Fruit fly (Drosophila melanogaster) whole organism, wandering third instar larva: Measurements from ENCODE around the gene CG14546.

Experiments
- Abd-B ChIP-seq: fragments of >200 bp; optimal IDR thresholded peaks from 2 replicates; lab custom pipeline; 2017; ENCODE audit warnings: missing biosample characterization, missing genetic modification characterization
- CG32264 ChIP-seq: fragments of 200-800 bp; sonication (Bioruptor generic); optimal IDR thresholded peaks from 2 replicates; lab custom pipeline; 2016; ENCODE audit warnings: missing biosample characterization, missing genetic modification characterization
- CG9705 ChIP-seq: fragments of 200-800 bp; sonication (Bioruptor generic); optimal IDR thresholded peaks from 2 replicates; lab custom pipeline; 2018; ENCODE audit warnings: missing biosample characterization, mild to moderate bottlenecking, missing genetic modification characterization
- CrebA ChIP-seq: fragments of 200-800 bp; sonication (Bioruptor generic); optimal IDR thresholded peaks from 2 replicates; lab custom pipeline; 2016; ENCODE audit warnings: missing biosample characterization, mild to moderate bottlenecking, missing genetic modification characterization, borderline replicate concordance
- Dfd ChIP-seq: fragments of >200 bp; optimal IDR thresholded peaks from 2 replicates; lab custom pipeline; 2017; ENCODE audit warnings: missing biosample characterization, missing genetic modification characterization
- Dif ChIP-seq: fragments of 200-275, 200-300 bp; sonication (Bioruptor generic); optimal IDR thresholded peaks from 2 replicates; lab custom pipeline; 2018; ENCODE audit warnings: missing biosample characterization, missing genetic modification characterization; ENCODE audit not compliant: partially characterized antibody
- GATAd ChIP-seq: sonication (Bioruptor generic); optimal IDR thresholded peaks from 2 replicates; lab custom pipeline; 2016; ENCODE audit warnings: missing biosample characterization, missing genetic modification characterization
- HLH106 ChIP-seq: fragments of 200-800 bp; optimal IDR thresholded peaks from 3 replicates; lab custom pipeline; 2019; ENCODE audit warnings: missing biosample characterization, mild to moderate bottlenecking, missing genetic modification characterization, moderate library complexity
- Hr83 ChIP-seq: fragments of 200-300 bp; sonication (Bioruptor generic); optimal IDR thresholded peaks from 2 replicates; lab custom pipeline; 2016; ENCODE audit warnings: missing biosample characterization, mild to moderate bottlenecking, missing genetic modification characterization, moderate library complexity; ENCODE audit not compliant: poor library complexity, severe bottlenecking
- Jra ChIP-seq: sonication (Bioruptor generic); optimal IDR thresholded peaks from 2 replicates; lab custom pipeline; 2016; ENCODE audit warnings: missing biosample characterization, missing genetic modification characterization
- Mio ChIP-seq: sonication (Bioruptor generic); optimal IDR thresholded peaks from 2 replicates; lab custom pipeline; 2016; ENCODE audit warnings: missing biosample characterization, missing genetic modification characterization
- Myc ChIP-seq: fragments of >200 bp; optimal IDR thresholded peaks from 2 replicates; lab custom pipeline; 2017
- OdsH ChIP-seq: fragments of 200-800 bp; sonication (Bioruptor generic); optimal IDR thresholded peaks from 2 replicates; lab custom pipeline; 2016; ENCODE audit warnings: missing biosample characterization, mild to moderate bottlenecking, missing genetic modification characterization
- Sp1 ChIP-seq: fragments of 200-800 bp; sonication (Bioruptor generic); optimal IDR thresholded peaks from 3 replicates; lab custom pipeline; 2019; ENCODE audit warnings: missing biosample characterization, mild to moderate bottlenecking, missing genetic modification characterization, moderate library complexity
- Vsx2 ChIP-seq: fragments of 200-300, 225-300 bp; sonication (Bioruptor generic); optimal IDR thresholded peaks from 2 replicates; lab custom pipeline; 2018; ENCODE audit warnings: missing biosample characterization, missing genetic modification characterization; ENCODE audit not compliant: partially characterized antibody
- br ChIP-seq: fragments of 200-800 bp; sonication (Bioruptor generic); optimal IDR thresholded peaks from 2 replicates; lab custom pipeline; 2016; ENCODE audit warnings: missing biosample characterization, missing genetic modification characterization
- brk ChIP-seq: fragments of 200-800 bp; sonication (Bioruptor generic); optimal IDR thresholded peaks from 2 replicates; lab custom pipeline; 2016; ENCODE audit warnings: missing biosample characterization, mild to moderate bottlenecking, missing genetic modification characterization
- lola ChIP-seq: fragments of >200 bp; optimal IDR thresholded peaks from 2 replicates; lab custom pipeline; 2017; ENCODE audit warnings: missing biosample characterization, missing genetic modification characterization
- pan ChIP-seq: fragments of >200 bp; optimal IDR thresholded peaks from 2 replicates; lab custom pipeline; 2017
- psq ChIP-seq: fragments of 200-800 bp; sonication (Bioruptor generic); optimal IDR thresholded peaks from 3 replicates; lab custom pipeline; 2017; ENCODE audit warnings: missing biosample characterization, mild to moderate bottlenecking, missing genetic modification characterization, moderate library complexity
- rgr ChIP-seq: fragments of 200-800 bp; sonication (Bioruptor generic); optimal IDR thresholded peaks from 3 replicates; lab custom pipeline; 2016; ENCODE audit warnings: missing biosample characterization, mild to moderate bottlenecking, missing genetic modification characterization
- tai ChIP-seq: sonication (Bioruptor generic); optimal IDR thresholded peaks from 2 replicates; lab custom pipeline; 2016; ENCODE audit warnings: missing biosample characterization, missing genetic modification characterization
- woc ChIP-seq: sonication (Bioruptor generic); optimal IDR thresholded peaks from 2 replicates; lab custom pipeline; 2016; ENCODE audit warnings: missing biosample characterization, mild to moderate bottlenecking, missing genetic modification characterization

The CG14546 gene

DNA sequence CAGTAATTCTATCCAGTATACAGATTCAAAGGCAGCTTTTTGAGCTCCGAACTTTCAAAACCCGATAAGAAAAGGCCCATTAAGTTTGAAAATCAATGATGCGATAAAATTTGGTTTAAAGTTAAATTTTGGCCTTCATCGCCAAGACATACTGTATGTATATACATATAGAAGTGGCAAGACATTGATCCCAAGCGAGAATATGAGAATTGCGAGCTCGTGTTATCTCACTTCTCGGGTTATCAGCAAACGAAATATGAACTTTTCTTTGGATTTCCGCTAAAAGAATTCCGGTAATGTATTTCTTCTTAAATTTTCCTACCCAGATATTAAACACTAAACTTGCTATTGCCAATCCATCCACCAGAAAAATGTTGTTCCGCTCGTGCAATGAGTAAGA is 45.4 kb downstream of the CG14546 start:
- TF ChIP-seq tai (GFP tag; lab: Kevin White, UChicago), result no peak
- TF ChIP-seq lola, result no peak
- no peak for TF ChIP-seq GATAd (GFP tag; lab: Kevin White, UChicago)
- TF ChIP-seq Abd-B (GFP tag; lab: Kevin White, UChicago), result no peak
- no peak for TF ChIP-seq rgr (GFP tag; lab: Kevin White, UChicago)
- no peak for TF ChIP-seq Sp1 (GFP tag; lab: Kevin White, UChicago)
- TF ChIP-seq Jra (GFP tag; lab: Kevin White, UChicago), result no peak
- TF ChIP-seq CG32264 (GFP tag; lab: Kevin White, UChicago), result no peak
- TF ChIP-seq CrebA (GFP tag; lab: Kevin White, UChicago), result no peak
- no peak for TF ChIP-seq OdsH (GFP tag; lab: Kevin White, UChicago)
- no peak for TF ChIP-seq Dfd
- TF ChIP-seq HLH106 (tag; lab: Kevin White, UChicago), result no peak
- TF ChIP-seq Mio (GFP tag; lab: Kevin White, UChicago), result no peak
- no peak for TF ChIP-seq CG9705
- TF ChIP-seq Dif, result no peak
- TF ChIP-seq Vsx2 (GFP tag; lab: Kevin White, UChicago), result no peak
- no peak for TF ChIP-seq woc
- no peak for TF ChIP-seq psq (GFP tag; lab: Kevin White, UChicago)

DNA sequence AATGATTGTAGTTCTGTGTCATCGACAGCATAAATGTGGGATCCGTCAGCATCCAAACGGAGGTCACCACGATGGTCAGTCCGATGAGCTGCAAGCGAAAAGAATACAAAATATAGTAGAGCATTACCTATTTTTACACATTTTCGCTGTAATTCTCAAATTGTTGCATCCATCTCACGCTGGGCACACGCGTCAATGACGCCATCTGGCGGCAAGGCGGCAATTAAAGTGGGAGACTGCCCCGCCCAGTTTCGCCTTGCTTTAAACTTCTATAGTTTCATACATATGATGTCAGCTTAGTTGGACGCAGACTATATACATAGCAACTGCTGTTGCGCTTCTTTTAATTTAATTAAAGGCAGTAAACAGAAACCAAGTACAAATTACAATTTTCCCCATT is 45.8 kb downstream of the CG14546 start:
- TF ChIP-seq br (GFP tag; lab: Kevin White, UChicago) (no peak), Hr83 (GFP tag; lab: Kevin White, UChicago) (no peak), brk (GFP tag; lab: Kevin White, UChicago) (no peak), HLH106 (tag; lab: Kevin White, UChicago) (no peak), pan (no peak), Myc (lab: Kevin White, UChicago) (no peak), Vsx2 (GFP tag; lab: Kevin White, UChicago) (no peak)
- TF ChIP-seq, all 38 proteins: peak for 0
